Fruit fly (Drosophila melanogaster): ENCODE results near the gene CG14325.

dm6 chr3R:17631176-17631865 is 4.4 kb downstream of the CG14325 start:
- TF ChIP-seq Myc (optimal IDR thresholded peaks at IDR 0.05), result no peak
- no peak for TF ChIP-seq h (optimal IDR thresholded peaks at IDR 0.05)
- TF ChIP-seq Sin3A (optimal IDR thresholded peaks at IDR 0.05), result no peak
- no peak for TF ChIP-seq psq (optimal IDR thresholded peaks at IDR 0.05)
- TF ChIP-seq ttk (optimal IDR thresholded peaks at IDR 0.05), result no peak

Data from Kc167 (cell line).